Worm (Caenorhabditis elegans) whole organism, L1 larva: ENCODE measurements around the gene swt-2.

Experiments
- C04F5.9 ChIP-seq: sonication (generic microtip); optimal IDR thresholded peaks from 2 replicates; lab custom pipeline; 2016; ENCODE audit warnings: missing genetic modification characterization, missing compliant biosample characterization
- C16A3.4 ChIP-seq: fragments of 150-350 bp; optimal IDR thresholded peaks from 2 replicates; lab custom pipeline; 2014; ENCODE audit warnings: missing biosample characterization, missing genetic modification characterization
- alr-1 ChIP-seq: fragments of 200-800 bp; sonication (Bioruptor generic); optimal IDR thresholded peaks from 2 replicates; lab custom pipeline; 2018; ENCODE audit warnings: borderline replicate concordance, mild to moderate bottlenecking, missing genetic modification characterization, missing compliant biosample characterization
- ceh-82 ChIP-seq, 3 experiments: fragments of 150-350 bp in 1 of 3; sonication (generic microtip) in 2 of 3; optimal IDR thresholded peaks; 2 replicates each; lab custom pipeline; 2014 to 2017; ENCODE audit warnings: missing biosample characterization in 3 of 3, missing genetic modification characterization in 3 of 3
- ceh-90 ChIP-seq: sonication (generic microtip); optimal IDR thresholded peaks from 2 replicates; lab custom pipeline; 2016; ENCODE audit warnings: missing genetic modification characterization, missing compliant biosample characterization
- dsc-1 ChIP-seq: sonication (generic microtip); optimal IDR thresholded peaks from 2 replicates; lab custom pipeline; 2016; ENCODE audit warnings: mild to moderate bottlenecking, missing genetic modification characterization, missing compliant biosample characterization
- efl-1 ChIP-seq, 4 experiments: fragments of 150-350 bp; optimal IDR thresholded peaks in 3 of 4; peaks in 1 of 4; 1 replicate in 1 of 4; 2 replicates in 3 of 4; lab custom pipeline; 2014; ENCODE audit warnings: missing biosample characterization in 2 of 4, missing genetic modification characterization in 2 of 4, missing genetic modification reagents in 2 of 4
- egl-27 ChIP-seq, 2 experiments: fragments of 150-350 bp in 1 of 2; sonication (generic microtip); optimal IDR thresholded peaks; 3 replicates each; lab custom pipeline; 2017 to 2018; ENCODE audit warnings: missing biosample characterization in 2 of 2, missing genetic modification characterization in 2 of 2, missing genetic modification reagents in 2 of 2
- elt-2 ChIP-seq: sonication (generic microtip); optimal IDR thresholded peaks from 2 replicates; lab custom pipeline; 2016; ENCODE audit warnings: missing genetic modification characterization, mild to moderate bottlenecking, inconsistent platforms, missing compliant biosample characterization, missing genetic modification reagents
- elt-3 ChIP-seq, 6 experiments: fragments of 150-350 bp in 1 of 6; sonication (generic microtip); optimal IDR thresholded peaks; 2 replicates each; lab custom pipeline; 2017 to 2018; ENCODE audit warnings: missing biosample characterization in 6 of 6, missing genetic modification characterization in 6 of 6, inconsistent platforms in 1 of 6
- ets-5 ChIP-seq: fragments of 200-800 bp; sonication (Bioruptor generic); IDR thresholded peaks from 2 replicates; pipeline ENCODE4 v1.3.6; 2022; ENCODE audit warnings: missing genetic modification characterization, missing compliant biosample characterization
- fkh-10 ChIP-seq: sonication (generic microtip); optimal IDR thresholded peaks from 2 replicates; lab custom pipeline; 2017; ENCODE audit warnings: missing biosample characterization, missing genetic modification reagents, missing genetic modification characterization
- fkh-4 ChIP-seq: sonication (generic microtip); optimal IDR thresholded peaks from 2 replicates; lab custom pipeline; 2016; ENCODE audit warnings: missing compliant biosample characterization, missing genetic modification characterization, borderline replicate concordance
- fkh-8 ChIP-seq: sonication (generic microtip); optimal IDR thresholded peaks from 2 replicates; lab custom pipeline; 2016; ENCODE audit warnings: mild to moderate bottlenecking, missing genetic modification characterization, missing compliant biosample characterization
- fos-1 ChIP-seq: fragments of 150-350 bp; optimal IDR thresholded peaks from 2 replicates; lab custom pipeline; 2014; ENCODE audit warnings: missing biosample characterization, missing genetic modification characterization
- grh-1 ChIP-seq: fragments of 200-800 bp; sonication (Bioruptor generic); IDR thresholded peaks from 2 replicates; pipeline ENCODE4 v1.3.6; 2022; ENCODE audit warnings: missing genetic modification reagents, missing genetic modification characterization, missing compliant biosample characterization
- hlh-17 ChIP-seq: fragments of 200-800 bp; sonication (Bioruptor generic); optimal IDR thresholded peaks from 2 replicates; lab custom pipeline; 2018; ENCODE audit warnings: missing genetic modification characterization, mild to moderate bottlenecking, missing compliant biosample characterization, moderate library complexity, borderline replicate concordance
- hlh-4 ChIP-seq: sonication (generic microtip); optimal IDR thresholded peaks from 2 replicates; lab custom pipeline; 2016; ENCODE audit warnings: mild to moderate bottlenecking, missing genetic modification characterization, missing compliant biosample characterization
- hpl-2 ChIP-seq: fragments of 150-350 bp; optimal IDR thresholded peaks from 2 replicates; lab custom pipeline; 2014; ENCODE audit warnings: missing biosample characterization, missing genetic modification reagents, missing genetic modification characterization
- lin-15B ChIP-seq: fragments of 150-350 bp; sonication (generic microtip); optimal IDR thresholded peaks from 3 replicates; lab custom pipeline; 2014; ENCODE audit warnings: missing biosample characterization, missing genetic modification characterization
- lin-35 ChIP-seq, 2 experiments: fragments of 150-350 bp; optimal IDR thresholded peaks; 2 replicates each; lab custom pipeline; 2014; ENCODE audit warnings: missing biosample characterization in 2 of 2, missing genetic modification characterization in 2 of 2, missing genetic modification reagents in 2 of 2
- lsy-2 ChIP-seq, 2 experiments: fragments of 150-350 bp; optimal IDR thresholded peaks; 2 replicates each; lab custom pipeline; 2014; ENCODE audit warnings: missing biosample characterization in 2 of 2, missing genetic modification characterization in 2 of 2
- mdl-1 ChIP-seq, 2 experiments: fragments of 150-350 bp; optimal IDR thresholded peaks; 2 replicates each; lab custom pipeline; 2014 to 2017; ENCODE audit warnings: missing biosample characterization in 2 of 2, missing genetic modification characterization in 2 of 2, inconsistent platforms in 1 of 2
- nhr-19 ChIP-seq: fragments of 200-800 bp; sonication (Bioruptor generic); conservative IDR thresholded peaks from 2 replicates; pipeline ENCODE4 v1.3.6; 2022; ENCODE audit warnings: missing genetic modification characterization, missing compliant biosample characterization
- nhr-20 ChIP-seq: sonication (generic microtip); optimal IDR thresholded peaks from 2 replicates; lab custom pipeline; 2016; ENCODE audit warnings: mild to moderate bottlenecking, missing genetic modification characterization, missing compliant biosample characterization
- nhr-47 ChIP-seq: sonication (generic microtip); optimal IDR thresholded peaks from 2 replicates; lab custom pipeline; 2016; ENCODE audit warnings: mild to moderate bottlenecking, missing genetic modification characterization, moderate library complexity, missing compliant biosample characterization
- nhr-71 ChIP-seq: sonication (generic microtip); optimal IDR thresholded peaks from 2 replicates; lab custom pipeline; 2016; ENCODE audit warnings: mild to moderate bottlenecking, missing genetic modification characterization, moderate library complexity, missing compliant biosample characterization
- nhr-84 ChIP-seq: sonication (generic microtip); optimal IDR thresholded peaks from 2 replicates; lab custom pipeline; 2017; ENCODE audit warnings: missing biosample characterization, missing genetic modification characterization
- nhr-85 ChIP-seq: sonication (generic microtip); peaks from one replicate; lab custom pipeline; 2016; ENCODE audit warnings: missing genetic modification characterization, inconsistent platforms, missing compliant biosample characterization
- nhr-90 ChIP-seq: sonication (generic microtip); optimal IDR thresholded peaks from 2 replicates; lab custom pipeline; 2016; ENCODE audit warnings: mild to moderate bottlenecking, missing genetic modification characterization, missing compliant biosample characterization; ENCODE audit not compliant: poor library complexity
- skn-1 ChIP-seq: fragments of 150-350 bp; optimal IDR thresholded peaks from 2 replicates; lab custom pipeline; 2014; ENCODE audit warnings: missing biosample characterization, missing genetic modification characterization
- snu-23 ChIP-seq: sonication (generic microtip); optimal IDR thresholded peaks from 2 replicates; lab custom pipeline; 2016; ENCODE audit warnings: missing genetic modification characterization, missing compliant biosample characterization
- sox-4 ChIP-seq: sonication (generic microtip); optimal IDR thresholded peaks from 2 replicates; lab custom pipeline; 2016; ENCODE audit warnings: missing genetic modification characterization, missing compliant biosample characterization
- sptf-1 ChIP-seq: fragments of 150-350 bp; optimal IDR thresholded peaks from 2 replicates; lab custom pipeline; 2014; ENCODE audit warnings: missing biosample characterization, missing genetic modification characterization
- tbx-2 ChIP-seq: sonication (generic microtip); optimal IDR thresholded peaks from 2 replicates; lab custom pipeline; 2016; ENCODE audit warnings: missing genetic modification characterization, missing compliant biosample characterization
- unc-30 ChIP-seq: sonication (generic microtip); optimal IDR thresholded peaks from 2 replicates; lab custom pipeline; 2017; ENCODE audit warnings: missing biosample characterization, missing genetic modification characterization
- unc-62 ChIP-seq: fragments of 150-350 bp; optimal IDR thresholded peaks from 2 replicates; lab custom pipeline; 2014; ENCODE audit warnings: missing biosample characterization, missing genetic modification reagents, missing genetic modification characterization
- vab-15 ChIP-seq: sonication (generic microtip); optimal IDR thresholded peaks from 2 replicates; lab custom pipeline; 2017; ENCODE audit warnings: missing genotype, mild to moderate bottlenecking, missing genetic modification characterization, missing compliant biosample characterization
- ztf-11 ChIP-seq, 2 experiments: sonication (generic microtip); optimal IDR thresholded peaks; 2 replicates each; lab custom pipeline; 2016 to 2017; ENCODE audit warnings: missing genetic modification characterization in 2 of 2, missing biosample characterization in 1 of 2, missing compliant biosample characterization in 1 of 2

The swt-2 gene

ce11 chrV:7547479-7547878, 17.5 kb downstream of the swt-2 start, which contains the start of gene ftn-1:
Gene ftn-1 (minus strand): TSS chrV:7547579.
- TF ChIP-seq sptf-1 (tag; lab: Kevin White, UChicago) (no peak), skn-1 (tag; lab: Kevin White, UChicago) (no peak), ztf-11 (tag; optimal IDR thresholded peaks at IDR 0.05; lab: Kevin White, UChicago) (no peak)

ce11 chrV:7548017-7548416, 18.1 kb downstream of the swt-2 start:
- TF ChIP-seq elt-2 (tag; lab: Kevin White, UChicago), result peak; percentile 88
- TF ChIP-seq C04F5.9 (tag; lab: Kevin White, UChicago), result no peak
- TF ChIP-seq lin-35 (GFP tag; optimal IDR thresholded peaks at IDR 0.05; lab: Kevin White, UChicago), result peak in 1 of 2 experiments; percentile 6
- TF ChIP-seq tbx-2 (tag; lab: Kevin White, UChicago), result no peak
- no peak for TF ChIP-seq alr-1 (tag; lab: Kevin White, UChicago)

- TF ChIP-seq nhr-90 (tag; lab: Kevin White, UChicago) (peak; percentile 10), nhr-85 (tag; lab: Kevin White, UChicago) (peak; percentile 52), nhr-19 (GFP tag; lab: Robert Waterston, UW) (peak; percentile 36), grh-1 (0 out of 2 replicates have a peak, but pooled peaks have one; percentile 30)
Measured at ce11 chrV:7548499-7548898, 18.6 kb downstream of the swt-2 start.

- peak; percentile 23 for TF ChIP-seq dsc-1 (tag; lab: Kevin White, UChicago)
- no peak for TF ChIP-seq nhr-84 (tag; lab: Kevin White, UChicago)
Measured at ce11 chrV:7551821-7552220, 21.9 kb downstream of the swt-2 start, which contains the start of gene F19F10.3. Gene F19F10.3 (plus strand): TSS chrV:7552121.

ce11 chrV:7553873-7554362, 24.0 kb downstream of the swt-2 start, which contains the start of gene ttr-10:
Gene ttr-10 (minus strand): TSS chrV:7553923.
- TF ChIP-seq hpl-2 (GFP tag; lab: Kevin White, UChicago) (no peak), lsy-2 (tag; optimal IDR thresholded peaks at IDR 0.05; lab: Kevin White, UChicago) (no peak), ets-5 (GFP tag; lab: Robert Waterston, UW) (no peak), lin-15B (tag; lab: Kevin White, UChicago) (no peak), skn-1 (tag; lab: Kevin White, UChicago) (no peak), nhr-20 (no peak), sox-4 (tag; lab: Kevin White, UChicago) (no peak), unc-30 (tag; lab: Kevin White, UChicago) (no peak), grh-1 (no peak), dsc-1 (tag; lab: Kevin White, UChicago) (peak; percentile 94), ceh-90 (no peak), fos-1 (tag; lab: Kevin White, UChicago) (no peak), mdl-1 (tag; optimal IDR thresholded peaks at IDR 0.05; lab: Kevin White, UChicago) (no peak), fkh-4 (tag; lab: Kevin White, UChicago) (peak; percentile 84), vab-15 (tag; lab: Kevin White, UChicago) (no peak), hlh-4 (tag; lab: Kevin White, UChicago) (peak; percentile 44), C16A3.4 (tag; lab: Kevin White, UChicago) (no peak), nhr-71 (tag; lab: Kevin White, UChicago) (peak; percentile 8)
- TF ChIP-seq, all 84 proteins: peak for 4

- TF ChIP-seq fkh-4 (tag; lab: Kevin White, UChicago) (peak; percentile 55), elt-3 (tag; optimal IDR thresholded peaks at IDR 0.05; lab: Kevin White, UChicago) (no peak), unc-62 (GFP tag; lab: Kevin White, UChicago) (no peak), fkh-10 (GFP tag; lab: Kevin White, UChicago) (no peak), dsc-1 (tag; lab: Kevin White, UChicago) (peak; percentile 78), hlh-17 (GFP tag; lab: Kevin White, UChicago) (no peak), alr-1 (tag; lab: Kevin White, UChicago) (no peak), nhr-85 (tag; lab: Kevin White, UChicago) (no peak), egl-27 (tag; optimal IDR thresholded peaks at IDR 0.05; lab: Kevin White, UChicago) (no peak), fkh-8 (no peak), efl-1 (optimal IDR thresholded peaks at IDR 0.05; lab: Kevin White, UChicago) (no peak), efl-1 (GFP tag; optimal IDR thresholded peaks at IDR 0.05 in 1 of 2; lab: Kevin White, UChicago) (peak in 1 of 2 experiments; percentile 24), ceh-82 (tag; optimal IDR thresholded peaks at IDR 0.05; lab: Kevin White, UChicago) (no peak), nhr-47 (no peak), snu-23 (no peak), hlh-4 (tag; lab: Kevin White, UChicago) (no peak)
- TF ChIP-seq, all 84 proteins: peak for 3
Measured at ce11 chrV:7555875-7556274, 25.9 kb downstream of the swt-2 start.
